Fruit fly (Drosophila melanogaster) whole organism, embryonic: ENCODE results near the gene CG5181.

ENCODE experiments used
- CG10431 ChIP-seq: fragments of 200-800 bp; sonication (Bioruptor generic); optimal IDR thresholded peaks from 3 replicates; lab custom pipeline; 2018; ENCODE audit warnings: missing biosample characterization, mild to moderate bottlenecking, missing genetic modification characterization
- CG10565 ChIP-seq: fragments of 200-800 bp; sonication (Bioruptor generic); optimal IDR thresholded peaks from 3 replicates; lab custom pipeline; 2016; ENCODE audit warnings: missing biosample characterization, mild to moderate bottlenecking, missing genetic modification characterization
- CG11696 ChIP-seq: fragments of 200-800 bp; sonication (Bioruptor generic); IDR thresholded peaks from 2 replicates; pipeline ENCODE4 v1.3.6; 2022; ENCODE audit warnings: missing biosample characterization, missing genetic modification characterization
- CG11723 ChIP-seq: fragments of 200-800 bp; sonication (Bioruptor generic); optimal IDR thresholded peaks from 2 replicates; lab custom pipeline; 2017; ENCODE audit warnings: missing biosample characterization, mild to moderate bottlenecking, missing genetic modification characterization
- CG12104 ChIP-seq: fragments of 200-800 bp; sonication (Bioruptor generic); optimal IDR thresholded peaks from 3 replicates; lab custom pipeline; 2016; ENCODE audit warnings: missing biosample characterization, missing genetic modification characterization
- CG12299 ChIP-seq: fragments of 200-800 bp; sonication (Bioruptor generic); optimal IDR thresholded peaks from 2 replicates; lab custom pipeline; 2018; ENCODE audit warnings: missing biosample characterization, mild to moderate bottlenecking, missing genetic modification characterization
- CG12744 ChIP-seq: fragments of 200-800 bp; sonication (Bioruptor generic); optimal IDR thresholded peaks from 2 replicates; lab custom pipeline; 2016; ENCODE audit warnings: missing biosample characterization, missing genetic modification characterization
- CG13624 ChIP-seq: fragments of 200-800 bp; sonication (Bioruptor generic); optimal IDR thresholded peaks from 2 replicates; lab custom pipeline; 2016; ENCODE audit warnings: missing biosample characterization, missing genetic modification characterization
- CG15269 ChIP-seq: fragments of 200-800 bp; sonication (Bioruptor generic); optimal IDR thresholded peaks from 2 replicates; lab custom pipeline; 2018; ENCODE audit warnings: missing biosample characterization, mild to moderate bottlenecking, missing genetic modification characterization, moderate library complexity
- CG1603 ChIP-seq: fragments of 200-800 bp; sonication (Bioruptor generic); optimal IDR thresholded peaks from 2 replicates; lab custom pipeline; 2019; ENCODE audit warnings: missing biosample characterization, mild to moderate bottlenecking, missing genetic modification characterization, moderate library complexity
- CG16813 ChIP-seq: fragments of 200-800 bp; sonication (Bioruptor generic); IDR thresholded peaks from 3 replicates; pipeline ENCODE4 v1.3.6; 2022; ENCODE audit warnings: missing biosample characterization, missing genetic modification characterization; ENCODE audit not compliant: partially characterized antibody
- CG17186 ChIP-seq: fragments of 200-800 bp; sonication (Bioruptor generic); optimal IDR thresholded peaks from 3 replicates; lab custom pipeline; 2017; ENCODE audit warnings: missing biosample characterization, missing genetic modification reagents, missing genetic modification characterization
- CG3726 ChIP-seq: fragments of 200-800 bp; sonication (Bioruptor generic); IDR thresholded peaks from 3 replicates; pipeline ENCODE4, ENCODE4 v1.3.6; 2022; ENCODE audit warnings: missing biosample characterization, missing genetic modification characterization
- CG7745 ChIP-seq: fragments of 200-800 bp; sonication (Bioruptor generic); optimal IDR thresholded peaks from 2 replicates; lab custom pipeline; 2018; ENCODE audit warnings: missing biosample characterization, mild to moderate bottlenecking, missing genetic modification characterization, moderate library complexity
- CHES-1-like ChIP-seq: fragments of 200-800 bp; sonication (Bioruptor generic); optimal IDR thresholded peaks from 2 replicates; lab custom pipeline; 2016; ENCODE audit warnings: missing biosample characterization, missing genetic modification characterization
- Camta ChIP-seq: fragments of 200-800 bp; sonication (Bioruptor generic); optimal IDR thresholded peaks from 2 replicates; lab custom pipeline; 2016; ENCODE audit warnings: missing biosample characterization, missing genetic modification characterization
- Dfd ChIP-seq, 2 experiments: fragments of >200 bp; optimal IDR thresholded peaks; 2 replicates each; lab custom pipeline; 2017; ENCODE audit warnings: missing biosample characterization in 2 of 2, missing genetic modification characterization in 2 of 2
- Dip3 ChIP-seq: fragments of 200-800 bp; sonication (Bioruptor generic); optimal IDR thresholded peaks from 3 replicates; lab custom pipeline; 2016; ENCODE audit warnings: missing biosample characterization, missing genetic modification characterization
- Ets65A ChIP-seq: fragments of 200-800 bp; sonication (Bioruptor generic); peaks from one replicate; lab custom pipeline; 2016; ENCODE audit warnings: missing biosample characterization, missing genetic modification characterization
- Jarid2 ChIP-seq: fragments of 200-800 bp; sonication (Bioruptor generic); optimal IDR thresholded peaks from 3 replicates; lab custom pipeline; 2017; ENCODE audit warnings: mild to moderate bottlenecking, missing biosample characterization, missing genetic modification reagents, missing genetic modification characterization
- Sox100B ChIP-seq: fragments of 200-800 bp; sonication (Bioruptor generic); optimal IDR thresholded peaks from 3 replicates; lab custom pipeline; 2018; ENCODE audit warnings: missing biosample characterization, mild to moderate bottlenecking, missing genetic modification characterization
- Sox102F ChIP-seq: fragments of 200-800 bp; sonication (Bioruptor generic); optimal IDR thresholded peaks from 2 replicates; lab custom pipeline; 2018; ENCODE audit warnings: missing biosample characterization, mild to moderate bottlenecking, missing genetic modification characterization, moderate library complexity
- Xbp1 ChIP-seq: fragments of 200-800 bp; sonication (Bioruptor generic); optimal IDR thresholded peaks from 3 replicates; lab custom pipeline; 2016; ENCODE audit warnings: missing biosample characterization, mild to moderate bottlenecking, missing genetic modification characterization
- YL-1 ChIP-seq: fragments of 200-800 bp; sonication (Bioruptor generic); optimal IDR thresholded peaks from 3 replicates; lab custom pipeline; 2017; ENCODE audit warnings: missing biosample characterization, mild to moderate bottlenecking, missing genetic modification characterization
- btn ChIP-seq: fragments of 200-800 bp; sonication (Bioruptor generic); optimal IDR thresholded peaks from 2 replicates; lab custom pipeline; 2016; ENCODE audit warnings: missing biosample characterization, missing genetic modification characterization
- cad ChIP-seq: fragments of >200 bp; optimal IDR thresholded peaks from 2 replicates; lab custom pipeline; 2017; ENCODE audit warnings: missing biosample characterization, missing genetic modification characterization
- chif ChIP-seq, 2 experiments: fragments of 200-800 bp; sonication (Bioruptor generic); optimal IDR thresholded peaks; 3 replicates each; lab custom pipeline; 2016; ENCODE audit warnings: missing biosample characterization in 2 of 2, missing genetic modification characterization in 2 of 2
- chn ChIP-seq: fragments of 200-800 bp; sonication (Bioruptor generic); optimal IDR thresholded peaks from 2 replicates; lab custom pipeline; 2016; ENCODE audit warnings: missing biosample characterization, missing genetic modification characterization
- cwo ChIP-seq: fragments of 200-800 bp; sonication (Bioruptor generic); optimal IDR thresholded peaks from 3 replicates; lab custom pipeline; 2017; ENCODE audit warnings: missing biosample characterization, missing genetic modification characterization, mild to moderate bottlenecking, moderate library complexity, missing genetic modification reagents
- en ChIP-seq: fragments of 200-800 bp; sonication (Bioruptor generic); optimal IDR thresholded peaks from 2 replicates; lab custom pipeline; 2016; ENCODE audit warnings: missing biosample characterization, missing genetic modification characterization
- fd3F ChIP-seq: fragments of 200-800 bp; sonication (Bioruptor generic); optimal IDR thresholded peaks from 2 replicates; lab custom pipeline; 2018; ENCODE audit warnings: missing biosample characterization, mild to moderate bottlenecking, missing genetic modification characterization, moderate library complexity
- ftz-f1 ChIP-seq: fragments of 200-800 bp; sonication (Bioruptor generic); optimal IDR thresholded peaks from 2 replicates; lab custom pipeline; 2016; ENCODE audit warnings: missing biosample characterization, missing genetic modification characterization
- gsb-n ChIP-seq: fragments of 200-800 bp; sonication (Bioruptor generic); optimal IDR thresholded peaks from 3 replicates; lab custom pipeline; 2018; ENCODE audit warnings: missing biosample characterization, mild to moderate bottlenecking, missing genetic modification characterization
- gt ChIP-seq: fragments of 200-800 bp; sonication (Bioruptor generic); IDR thresholded peaks from 2 replicates; pipeline ENCODE4 v1.3.6; 2022; ENCODE audit warnings: missing biosample characterization, missing genetic modification characterization
- h ChIP-seq: fragments of >200 bp; optimal IDR thresholded peaks from 2 replicates; lab custom pipeline; 2017
- her ChIP-seq: fragments of 200-800 bp; sonication (Bioruptor generic); optimal IDR thresholded peaks from 2 replicates; lab custom pipeline; 2016; ENCODE audit warnings: missing biosample characterization, missing genetic modification characterization
- hkb ChIP-seq, 2 experiments: fragments of 200-800 bp in 1 of 2; fragments of >200 bp in 1 of 2; sonication (Bioruptor generic) in 1 of 2; IDR thresholded peaks in 1 of 2; optimal IDR thresholded peaks in 1 of 2; 2 replicates each; pipeline versions ENCODE4 v1.3.6 to Lab custom; 2017 to 2022; ENCODE audit warnings: missing biosample characterization in 1 of 2, missing genetic modification characterization in 1 of 2
- hth ChIP-seq: fragments of >200 bp; optimal IDR thresholded peaks from 2 replicates; lab custom pipeline; 2017; ENCODE audit warnings: inconsistent platforms
- jing ChIP-seq: fragments of 200-800 bp; sonication (Bioruptor generic); optimal IDR thresholded peaks from 2 replicates; lab custom pipeline; 2018; ENCODE audit warnings: missing biosample characterization, mild to moderate bottlenecking, missing genetic modification characterization
- jumu ChIP-seq: fragments of 200-800 bp; sonication (Bioruptor generic); optimal IDR thresholded peaks from 3 replicates; lab custom pipeline; 2016; ENCODE audit warnings: missing biosample characterization, missing genetic modification characterization
- mld ChIP-seq: fragments of 200-800 bp; sonication (Bioruptor generic); IDR thresholded peaks from 3 replicates; pipeline ENCODE4 v1.3.6; 2022; ENCODE audit warnings: missing biosample characterization, missing genetic modification characterization; ENCODE audit not compliant: partially characterized antibody
- pho ChIP-seq: fragments of 200-800 bp; sonication (Bioruptor generic); optimal IDR thresholded peaks from 2 replicates; lab custom pipeline; 2016; ENCODE audit warnings: missing biosample characterization, missing genetic modification characterization
- pnt ChIP-seq: fragments of 200-800 bp; sonication (Bioruptor generic); optimal IDR thresholded peaks from 3 replicates; lab custom pipeline; 2016; ENCODE audit warnings: missing biosample characterization, missing genetic modification characterization
- ro ChIP-seq: fragments of 200-800 bp; sonication (Bioruptor generic); IDR thresholded peaks from 2 replicates; pipeline ENCODE4 v1.3.6; 2022; ENCODE audit warnings: missing biosample characterization, missing genetic modification characterization
- sens-2 ChIP-seq: fragments of 200-800 bp; sonication (Bioruptor generic); IDR thresholded peaks from 2 replicates; pipeline ENCODE4 v1.3.6; 2022; ENCODE audit warnings: missing biosample characterization, missing genetic modification characterization
- sr ChIP-seq: fragments of 200-800 bp; sonication (Bioruptor generic); IDR thresholded peaks from 3 replicates; pipeline ENCODE4 v1.3.6; 2022; ENCODE audit warnings: missing biosample characterization, missing genetic modification characterization
- tll ChIP-seq, 2 experiments: fragments of 200-800 bp in 1 of 2; fragments of >200 bp in 1 of 2; sonication (Bioruptor generic) in 1 of 2; optimal IDR thresholded peaks; 2 replicates each; lab custom pipeline; 2017 to 2019; ENCODE audit warnings: missing biosample characterization in 2 of 2, missing genetic modification characterization in 2 of 2, mild to moderate bottlenecking in 1 of 2, moderate library complexity in 1 of 2
- toy ChIP-seq: fragments of 200-800 bp; sonication (Bioruptor generic); IDR thresholded peaks from 2 replicates; pipeline ENCODE4 v1.3.6; 2022; ENCODE audit warnings: missing biosample characterization, missing genetic modification characterization
- vvl ChIP-seq: fragments of 200-800 bp; sonication (Bioruptor generic); IDR thresholded peaks from 2 replicates; pipeline ENCODE4 v1.3.6; 2022; ENCODE audit warnings: missing biosample characterization, missing genetic modification characterization
- wdn ChIP-seq: fragments of 200-800 bp; sonication (Bioruptor generic); IDR thresholded peaks from 2 replicates; pipeline ENCODE4 v1.3.6; 2022; ENCODE audit warnings: missing biosample characterization, missing genetic modification characterization
- zen2 ChIP-seq: fragments of 200-800 bp; sonication (Bioruptor generic); IDR thresholded peaks from 3 replicates; pipeline ENCODE4 v1.3.6; 2022; ENCODE audit warnings: missing biosample characterization, missing genetic modification characterization; ENCODE audit not compliant: partially characterized antibody

CG5181 gene

dm6 chr2L:7396962-7397361 is 12.6 kb downstream of the CG5181 start (continued):
- TF ChIP-seq CG7745 (tag; lab: Kevin White, UChicago), result no peak
- peak; percentile 82 for TF ChIP-seq vvl
- no peak for TF ChIP-seq btn (GFP tag; lab: Kevin White, UChicago)
- TF ChIP-seq CG3726 (GFP tag; lab: Robert Waterston, UW), result 0 out of 3 replicates have a peak, but pooled peaks have one; percentile 15
- no peak for TF ChIP-seq CG17186 (GFP tag; lab: Kevin White, UChicago)
- peak; percentile 32 for TF ChIP-seq chn (GFP tag; lab: Kevin White, UChicago)
- TF ChIP-seq CG12104 (GFP tag; lab: Kevin White, UChicago), result peak; percentile 39
- TF ChIP-seq CG10431 (GFP tag; lab: Kevin White, UChicago), result no peak
- no peak for TF ChIP-seq ftz-f1 (GFP tag; lab: Kevin White, UChicago)
- TF ChIP-seq Jarid2 (GFP tag; lab: Kevin White, UChicago), result no peak
- TF ChIP-seq CG12744 (GFP tag; lab: Kevin White, UChicago), result peak; percentile 51
- TF ChIP-seq pnt (GFP tag; lab: Kevin White, UChicago), result peak; percentile 50
- no peak for TF ChIP-seq h (lab: Kevin White, UChicago)
- peak; percentile 0 to 46 for TF ChIP-seq chif (GFP tag; optimal IDR thresholded peaks at IDR 0.05; lab: Kevin White, UChicago)
- TF ChIP-seq cad (GFP tag; lab: Kevin White, UChicago), result no peak
- no peak for TF ChIP-seq sens-2 (GFP tag; lab: Robert Waterston, UW)
- peak; percentile 62 for TF ChIP-seq CG11696 (GFP tag; lab: Robert Waterston, UW)
- TF ChIP-seq CG16813 (GFP tag; lab: Robert Waterston, UW), result no peak
- TF ChIP-seq CHES-1-like (GFP tag; lab: Kevin White, UChicago), result no peak
- peak; percentile 48 for TF ChIP-seq jumu (GFP tag; lab: Kevin White, UChicago)
- TF ChIP-seq Camta (GFP tag; lab: Kevin White, UChicago), result peak; percentile 55
- no peak for TF ChIP-seq YL-1 (GFP tag; lab: Kevin White, UChicago)
- TF ChIP-seq cwo (GFP tag; lab: Kevin White, UChicago), result peak; percentile 74
- TF ChIP-seq toy, result 0 out of 2 replicates have a peak, but pooled peaks have one; percentile 45
- TF ChIP-seq tll (GFP tag; optimal IDR thresholded peaks at IDR 0.05; lab: Kevin White, UChicago), result no peak
- peak; percentile 14; the same call in 1 of the 3 replicates for TF ChIP-seq sr (GFP tag; lab: Robert Waterston, UW)
- TF ChIP-seq CG13624, result peak; percentile 53
- peak; percentile 26 for TF ChIP-seq CG12299 (tag; lab: Kevin White, UChicago)
- peak; percentile 44 for TF ChIP-seq fd3F (GFP tag; lab: Kevin White, UChicago)
- TF ChIP-seq ro (GFP tag; lab: Robert Waterston, UW), result 0 out of 2 replicates have a peak, but pooled peaks have one; percentile 41
- peak; percentile 75 for TF ChIP-seq Xbp1 (GFP tag; lab: Kevin White, UChicago)
- TF ChIP-seq Sox100B, result peak; percentile 52
- TF ChIP-seq hkb (optimal IDR thresholded peaks at IDR 0.05; lab: Kevin White, UChicago), result no peak
- TF ChIP-seq hkb (GFP tag; IDR thresholded peaks at IDR 0.05; lab: Robert Waterston, UW), result peak; percentile 81
- TF ChIP-seq jing (GFP tag; lab: Kevin White, UChicago), result no peak
- peak; percentile 77 for TF ChIP-seq CG15269 (tag; lab: Kevin White, UChicago)
- TF ChIP-seq gsb-n, result no peak
- TF ChIP-seq gt (GFP tag; lab: Robert Waterston, UW), result no peak
- no peak for TF ChIP-seq her (GFP tag; lab: Kevin White, UChicago)
- peak; percentile 29 for TF ChIP-seq en (GFP tag; lab: Kevin White, UChicago)
- TF ChIP-seq wdn (GFP tag; lab: Robert Waterston, UW), result 0 out of 2 replicates have a peak, but pooled peaks have one; percentile 37
- no peak for TF ChIP-seq CG10565 (GFP tag; lab: Kevin White, UChicago)
- peak; percentile 19 for TF ChIP-seq Dip3 (GFP tag; lab: Kevin White, UChicago)
- peak; percentile 70 for TF ChIP-seq CG1603 (tag; lab: Kevin White, UChicago)
- TF ChIP-seq zen2 (GFP tag; lab: Robert Waterston, UW), result no peak
- peak; percentile 52 for TF ChIP-seq Ets65A (GFP tag; lab: Kevin White, UChicago)
- TF ChIP-seq mld (GFP tag; lab: Robert Waterston, UW), result no peak
- TF ChIP-seq CG11723 (GFP tag; lab: Kevin White, UChicago), result peak; percentile 3
- TF ChIP-seq pho (GFP tag; lab: Kevin White, UChicago), result peak; percentile 27
- peak; percentile 77 for TF ChIP-seq Sox102F (GFP tag; lab: Kevin White, UChicago)
- no peak for TF ChIP-seq hth (lab: Kevin White, UChicago)
- TF ChIP-seq Dfd (GFP tag; optimal IDR thresholded peaks at IDR 0.05; lab: Kevin White, UChicago), result no peak
